Worm (Caenorhabditis elegans): Measurements from ENCODE around the gene F10C2.3.

- no peak for TF ChIP-seq sptf-2 (GFP tag; optimal IDR thresholded peaks at IDR 0.05)
- TF ChIP-seq F57A8.1 (GFP tag; optimal IDR thresholded peaks at IDR 0.05) = no peak
- TF ChIP-seq ztf-3 (GFP tag; optimal IDR thresholded peaks at IDR 0.05) = no peak
- TF ChIP-seq ceh-58 (GFP tag; IDR thresholded peaks at IDR 0.05) = no peak
- TF ChIP-seq ztf-22 (GFP tag; optimal IDR thresholded peaks at IDR 0.05) = no peak
- TF ChIP-seq egl-18 (GFP tag; IDR thresholded peaks at IDR 0.05) = no peak
- TF ChIP-seq unc-62 (GFP tag; optimal IDR thresholded peaks at IDR 0.05) = no peak
- TF ChIP-seq ets-4 (GFP tag; optimal IDR thresholded peaks at IDR 0.05) = no peak
- TF ChIP-seq nfyb-1 (GFP tag; IDR thresholded peaks at IDR 0.05) = no peak
These were observed 30.3 kb upstream of the F10C2.3 start for ce11 chrV:11989861-11990260.

Data from whole organism, young adult.